Fruit fly (Drosophila melanogaster) whole organism, wandering third instar larva: ENCODE measurements around the gene CG43294.

Experiments used
- Myc ChIP-seq: fragments of >200 bp; optimal IDR thresholded peaks from 2 replicates; lab custom pipeline; 2017
- N ChIP-seq: fragments of >200 bp; optimal IDR thresholded peaks from 2 replicates; lab custom pipeline; 2018; ENCODE audit warnings: missing biosample characterization, missing external identifiers, missing genetic modification characterization
- dl ChIP-seq, 2 experiments: fragments of 175-275, 200-275 bp in 1 of 2; fragments of 200-275 bp in 1 of 2; sonication (Bioruptor generic); optimal IDR thresholded peaks; lab custom pipeline; 2018; ENCODE audit warnings: mild to moderate bottlenecking in 2 of 2, missing biosample characterization in 2 of 2, missing genetic modification characterization in 2 of 2, moderate library complexity in 2 of 2; ENCODE audit not compliant: partially characterized antibody in 2 of 2, insufficient read depth in 1 of 2
- ey ChIP-seq: fragments of 200-800 bp; sonication (Bioruptor generic); optimal IDR thresholded peaks from 2 replicates; lab custom pipeline; 2016; ENCODE audit warnings: missing biosample characterization, missing genetic modification characterization

dm6 chr3L:11957669-11958333 is at the start of gene CG43294, which contains the start of gene CG11570:
- TF ChIP-seq ey (GFP tag; lab: Kevin White, UChicago) (no peak), Myc (lab: Kevin White, UChicago) (no peak), dl (GFP tag; optimal IDR thresholded peaks at IDR 0.05; lab: Kevin White, UChicago; ENCODE audit: insufficient read depth in 1 of 2, partially characterized antibody in 2 of 2) (no peak), N (GFP tag; lab: Kevin White, UChicago) (no peak)
